Worm (Caenorhabditis elegans): ENCODE data around the gene egl-23.
A peak's percentile ranks its signal among the peaks of the same experiment; 100 is the strongest.

Gene egl-23

DNA sequence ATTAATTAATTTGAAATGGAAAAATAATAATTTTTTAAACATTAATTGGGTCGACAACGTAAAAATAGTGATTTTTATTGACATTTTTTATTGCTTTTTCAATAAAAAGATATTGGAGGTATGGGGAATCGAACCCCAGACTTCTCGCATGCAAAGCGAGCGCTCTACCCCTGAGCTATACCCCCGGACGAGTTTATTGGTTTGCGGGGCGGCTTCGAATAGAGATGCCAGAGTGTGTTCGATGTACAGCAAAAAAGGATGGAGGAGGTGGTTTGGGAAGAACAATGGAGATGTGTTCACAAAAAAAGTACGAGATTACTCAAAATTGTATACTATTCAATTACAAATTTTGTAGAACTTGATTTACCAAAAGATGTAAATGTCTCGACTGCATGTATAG is 24.8 kb downstream of the egl-23 start (continued):
- TF ChIP-seq ceh-40 (GFP tag; IDR thresholded peaks at IDR 0.05) (0 out of 2 replicates have a peak, but pooled peaks have one; percentile 27), F52B5.7 (tag; optimal IDR thresholded peaks at IDR 0.05) (no peak), nfya-1 (tag; optimal IDR thresholded peaks at IDR 0.05; ENCODE audit: borderline replicate concordance, insufficient read depth) (no peak), D2030.7 (GFP tag; IDR thresholded peaks at IDR 0.05) (peak; percentile 43; the same call in 1 of the 2 replicates), madf-10 (tag; optimal IDR thresholded peaks at IDR 0.05) (no peak), F57C9.4 (tag; optimal IDR thresholded peaks at IDR 0.05) (no peak), efl-1 (GFP tag; optimal IDR thresholded peaks at IDR 0.05) (no peak), snpc-1.3 (tag; optimal IDR thresholded peaks at IDR 0.05; ENCODE audit: insufficient read depth) (peak; percentile 90), lin-26 (GFP tag; IDR thresholded peaks at IDR 0.05) (no peak), lsy-27 (tag; optimal IDR thresholded peaks at IDR 0.05; ENCODE audit: borderline replicate concordance, insufficient read depth) (peak; percentile 6), snpc-3.4 (tag; optimal IDR thresholded peaks at IDR 0.05) (peak; percentile 96), ztf-3 (GFP tag; optimal IDR thresholded peaks at IDR 0.05) (no peak), tbp1 (GFP tag; optimal IDR thresholded peaks at IDR 0.05) (peak; percentile 97), hlh-26 (GFP tag; conservative IDR thresholded peaks at IDR 0.05) (no peak), cebp-1 (GFP tag; IDR thresholded peaks at IDR 0.05) (no peak), cebp-1 (tag; optimal IDR thresholded peaks at IDR 0.05) (no peak), attf-6 (GFP tag; IDR thresholded peaks at IDR 0.05) (peak; percentile 99), bed-1 (GFP tag; IDR thresholded peaks at IDR 0.05) (no peak), die-1 (tag; optimal IDR thresholded peaks at IDR 0.05) (peak; percentile 17), nhr-90 (tag; optimal IDR thresholded peaks at IDR 0.05) (no peak), rec-8 (tag; optimal IDR thresholded peaks at IDR 0.05) (peak in 1 of 2 experiments; percentile 60), hrde-1 (tag; optimal IDR thresholded peaks at IDR 0.05; ENCODE audit: borderline replicate concordance) (no peak), ztf-28 (GFP tag; IDR thresholded peaks at IDR 0.05) (no peak), ceh-58 (GFP tag; IDR thresholded peaks at IDR 0.05) (no peak), him-1 (tag; optimal IDR thresholded peaks at IDR 0.05) (peak; percentile 82), ama-1 (optimal IDR thresholded peaks at IDR 0.05) (no peak), ama-1 (GFP tag; optimal IDR thresholded peaks at IDR 0.05) (peak; percentile 1 to 70), unc-62 (GFP tag; optimal IDR thresholded peaks at IDR 0.05) (no peak), egl-44 (GFP tag; IDR thresholded peaks at IDR 0.05) (no peak), lin-40 (tag; optimal IDR thresholded peaks at IDR 0.05) (no peak), ztf-18 (tag; optimal IDR thresholded peaks at IDR 0.05) (no peak), nhr-80 (tag; optimal IDR thresholded peaks at IDR 0.05) (no peak), cebp-2 (GFP tag; IDR thresholded peaks at IDR 0.05) (no peak), atf-7 (tag; optimal IDR thresholded peaks at IDR 0.05) (no peak)

DNA sequence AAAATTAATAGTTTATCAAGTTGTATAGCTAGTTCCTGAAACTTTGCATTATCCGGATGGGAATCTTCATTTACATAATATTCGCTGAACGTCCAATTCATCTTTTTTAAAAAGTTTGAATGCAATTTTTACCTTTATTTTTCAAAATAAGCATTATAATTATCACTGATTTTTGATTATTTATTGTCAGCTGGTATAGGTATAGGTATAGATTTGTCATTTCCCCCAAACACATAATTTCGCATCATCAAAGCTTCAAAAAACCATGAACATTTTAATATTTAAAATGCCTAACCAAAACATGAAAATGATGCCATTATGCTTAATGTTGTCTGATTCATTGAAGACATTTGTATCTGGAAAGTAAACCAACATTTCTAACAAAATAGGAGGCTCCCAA is 27.0 kb downstream of the egl-23 start, which contains the start of gene srw-63:
srw-63 (minus strand) TSS at position 101 of the 400 bp plus-strand sequence.
- TF ChIP-seq attf-5 (GFP tag; optimal IDR thresholded peaks at IDR 0.05) (no peak), bed-2 (GFP tag; IDR thresholded peaks at IDR 0.05) (no peak), pha-4 (tag; optimal IDR thresholded peaks at IDR 0.05) (no peak), snpc-1.1 (tag; optimal IDR thresholded peaks at IDR 0.05; ENCODE audit: insufficient read depth) (no peak), madf-10 (tag; optimal IDR thresholded peaks at IDR 0.05) (no peak), unc-130 (GFP tag; optimal IDR thresholded peaks at IDR 0.05) (no peak), mcd-1 (GFP tag; IDR thresholded peaks at IDR 0.05) (no peak), ZK185.1 (tag; optimal IDR thresholded peaks at IDR 0.05; ENCODE audit: poor library complexity, severe bottlenecking) (no peak), atf-7 (tag; optimal IDR thresholded peaks at IDR 0.05) (no peak), tbp1 (GFP tag; optimal IDR thresholded peaks at IDR 0.05) (no peak), ama-1 (optimal IDR thresholded peaks at IDR 0.05) (no peak), ama-1 (GFP tag; optimal IDR thresholded peaks at IDR 0.05) (no peak), attf-6 (GFP tag; IDR thresholded peaks at IDR 0.05) (no peak), nhr-120 (GFP tag; IDR thresholded peaks at IDR 0.05) (no peak), aptf-3 (GFP tag; IDR thresholded peaks at IDR 0.05) (no peak), aptf-2 (GFP tag; conservative IDR thresholded peaks at IDR 0.05) (no peak)
